Worm (Caenorhabditis elegans) whole organism, L3 larva: ENCODE measurements around the gene Y22D7AL.4.

ENCODE experiments used
- R02D3.7 ChIP-seq: fragments of 150-350 bp; optimal IDR thresholded peaks from 2 replicates; lab custom pipeline; 2014; ENCODE audit warnings: missing biosample characterization, missing genetic modification characterization
- ZK546.5 ChIP-seq: sonication (generic microtip); optimal IDR thresholded peaks from 2 replicates; lab custom pipeline; 2017; ENCODE audit warnings: missing biosample characterization, missing genetic modification characterization
- aly-2 ChIP-seq: fragments of 150-350 bp; optimal IDR thresholded peaks from 2 replicates; lab custom pipeline; 2014; ENCODE audit warnings: missing biosample characterization, missing genetic modification characterization
- ama-1 ChIP-seq: fragments of 150-350 bp; optimal IDR thresholded peaks from 2 replicates; lab custom pipeline; 2018
- ceh-16 ChIP-seq: sonication (generic microtip); optimal IDR thresholded peaks from 2 replicates; lab custom pipeline; 2017; ENCODE audit warnings: missing biosample characterization, missing genetic modification characterization
- ceh-28 ChIP-seq: fragments of 150-350 bp; optimal IDR thresholded peaks from 2 replicates; lab custom pipeline; 2014; ENCODE audit warnings: missing biosample characterization, missing genetic modification reagents, missing genetic modification characterization
- ceh-82 ChIP-seq: fragments of 150-350 bp; optimal IDR thresholded peaks from 2 replicates; lab custom pipeline; 2014; ENCODE audit warnings: missing biosample characterization, missing genetic modification characterization
- ceh-9 ChIP-seq: sonication (generic microtip); optimal IDR thresholded peaks from 2 replicates; lab custom pipeline; 2018; ENCODE audit warnings: missing biosample characterization, missing genetic modification characterization
- daf-12 ChIP-seq: fragments of 150-350 bp; optimal IDR thresholded peaks from 2 replicates; lab custom pipeline; 2014; ENCODE audit warnings: missing biosample characterization, missing genetic modification reagents, missing genetic modification characterization
- egl-27 ChIP-seq: sonication (generic microtip); optimal IDR thresholded peaks from 4 replicates; lab custom pipeline; 2017; ENCODE audit warnings: missing biosample characterization, missing genetic modification reagents, missing genetic modification characterization
- egl-5 ChIP-seq: fragments of 150-350 bp; optimal IDR thresholded peaks from 2 replicates; lab custom pipeline; 2017; ENCODE audit warnings: missing biosample characterization, missing genetic modification reagents, missing genetic modification characterization, inconsistent platforms
- elt-1 ChIP-seq: fragments of 150-350 bp; optimal IDR thresholded peaks from 2 replicates; lab custom pipeline; 2014; ENCODE audit warnings: missing biosample characterization, missing genetic modification characterization
- elt-2 ChIP-seq: sonication (generic microtip); optimal IDR thresholded peaks from 2 replicates; lab custom pipeline; 2016; ENCODE audit warnings: missing genetic modification reagents, mild to moderate bottlenecking, missing genetic modification characterization, missing compliant biosample characterization
- elt-3 ChIP-seq, 3 experiments: fragments of 150-350 bp in 1 of 3; sonication (generic microtip) in 2 of 3; optimal IDR thresholded peaks; 2 replicates in 2 of 3; 4 replicates in 1 of 3; lab custom pipeline; 2014 to 2017; ENCODE audit warnings: missing biosample characterization in 3 of 3, missing genetic modification characterization in 3 of 3
- eor-1 ChIP-seq, 2 experiments: fragments of 150-350 bp; optimal IDR thresholded peaks; 2 replicates each; lab custom pipeline; 2014 to 2018; ENCODE audit warnings: missing biosample characterization in 2 of 2, missing genetic modification characterization in 2 of 2
- fkh-10 ChIP-seq: sonication (generic microtip); optimal IDR thresholded peaks from 2 replicates; lab custom pipeline; 2017; ENCODE audit warnings: missing biosample characterization, missing genetic modification reagents, missing genetic modification characterization
- fkh-2 ChIP-seq: fragments of 150-350 bp; optimal IDR thresholded peaks from 2 replicates; lab custom pipeline; 2014; ENCODE audit warnings: missing biosample characterization, missing genetic modification reagents, missing genetic modification characterization
- lin-39 ChIP-seq: fragments of 150-350 bp; optimal IDR thresholded peaks from 2 replicates; lab custom pipeline; 2018; ENCODE audit warnings: missing biosample characterization, missing genetic modification reagents, missing genetic modification characterization
- lsy-12 ChIP-seq: sonication (generic microtip); optimal IDR thresholded peaks from 2 replicates; lab custom pipeline; 2016; ENCODE audit warnings: mild to moderate bottlenecking, missing genetic modification characterization, missing compliant biosample characterization
- mdl-1 ChIP-seq: fragments of 150-350 bp; optimal IDR thresholded peaks from 2 replicates; lab custom pipeline; 2014; ENCODE audit warnings: missing biosample characterization, missing genetic modification characterization
- mml-1 ChIP-seq: fragments of 150-350 bp; sonication (generic microtip); optimal IDR thresholded peaks from 3 replicates; lab custom pipeline; 2014; ENCODE audit warnings: missing biosample characterization, missing genetic modification characterization
- nhr-11 ChIP-seq: fragments of 150-350 bp; optimal IDR thresholded peaks from 2 replicates; lab custom pipeline; 2014; ENCODE audit warnings: missing biosample characterization, missing genetic modification characterization
- nhr-23 ChIP-seq: fragments of 150-350 bp; optimal IDR thresholded peaks from 2 replicates; lab custom pipeline; 2014; ENCODE audit warnings: missing biosample characterization, missing genetic modification reagents, missing genetic modification characterization
- nhr-237 ChIP-seq: fragments of 150-350 bp; optimal IDR thresholded peaks from 2 replicates; lab custom pipeline; 2014; ENCODE audit warnings: missing biosample characterization, missing genetic modification characterization
- nhr-25 ChIP-seq: sonication (generic microtip); optimal IDR thresholded peaks from 2 replicates; lab custom pipeline; 2017; ENCODE audit warnings: missing biosample characterization, missing genetic modification characterization
- nhr-43 ChIP-seq: sonication (generic microtip); optimal IDR thresholded peaks from 2 replicates; lab custom pipeline; 2016; ENCODE audit warnings: mild to moderate bottlenecking, missing genetic modification characterization, missing compliant biosample characterization; ENCODE audit not compliant: poor library complexity, severe bottlenecking
- nhr-67 ChIP-seq: fragments of 150-350 bp; optimal IDR thresholded peaks from 2 replicates; lab custom pipeline; 2014; ENCODE audit warnings: missing biosample characterization, missing genetic modification characterization
- nhr-77 ChIP-seq: fragments of 150-350 bp; optimal IDR thresholded peaks from 2 replicates; lab custom pipeline; 2014; ENCODE audit warnings: missing biosample characterization, missing genetic modification characterization
- pha-4 ChIP-seq: fragments of 150-350 bp; optimal IDR thresholded peaks from 2 replicates; lab custom pipeline; 2014; ENCODE audit warnings: missing biosample characterization, missing genetic modification reagents, missing genetic modification characterization
- pqm-1 ChIP-seq: fragments of 150-350 bp; optimal IDR thresholded peaks from 2 replicates; lab custom pipeline; 2017; ENCODE audit warnings: missing biosample characterization, missing genetic modification characterization, inconsistent platforms
- skn-1 ChIP-seq: fragments of 150-350 bp; optimal IDR thresholded peaks from 2 replicates; lab custom pipeline; 2014; ENCODE audit warnings: missing biosample characterization, missing genetic modification characterization
- tbx-2 ChIP-seq: sonication (generic microtip); optimal IDR thresholded peaks from 2 replicates; lab custom pipeline; 2016; ENCODE audit warnings: mild to moderate bottlenecking, missing genetic modification characterization, missing compliant biosample characterization
- unc-62 ChIP-seq: fragments of 150-350 bp; sonication (generic microtip); optimal IDR thresholded peaks from 4 replicates; lab custom pipeline; 2014; ENCODE audit warnings: missing biosample characterization, missing genetic modification reagents, missing genetic modification characterization
- zag-1 ChIP-seq: fragments of 150-350 bp; optimal IDR thresholded peaks from 2 replicates; lab custom pipeline; 2014; ENCODE audit warnings: missing biosample characterization, missing genetic modification characterization
- ztf-11 ChIP-seq: fragments of 150-350 bp; optimal IDR thresholded peaks from 2 replicates; lab custom pipeline; 2014; ENCODE audit warnings: missing biosample characterization, missing genetic modification characterization

The Y22D7AL.4 gene

ce11 chrIII:1657380-1657779 lies 30.9 kb downstream of the Y22D7AL.4 start, which contains the start of gene cht-4:
TSS of gene cht-4 (minus strand) at chrIII:1657480.
- TF ChIP-seq egl-5 (tag; lab: Kevin White, UChicago) (no peak), nhr-67 (tag; lab: Kevin White, UChicago) (no peak), nhr-25 (tag; lab: Kevin White, UChicago) (no peak), tbx-2 (tag; lab: Kevin White, UChicago) (no peak), lin-39 (tag; lab: Kevin White, UChicago) (no peak), R02D3.7 (tag; lab: Kevin White, UChicago) (no peak), ceh-16 (tag; lab: Kevin White, UChicago) (no peak), nhr-77 (tag; lab: Kevin White, UChicago) (no peak), egl-27 (no peak), daf-12 (tag; lab: Kevin White, UChicago) (no peak)

- TF ChIP-seq nhr-237 (tag; lab: Kevin White, UChicago) (no peak), nhr-43 (tag; lab: Kevin White, UChicago) (no peak), fkh-10 (GFP tag; lab: Kevin White, UChicago) (no peak), lin-39 (tag; lab: Kevin White, UChicago) (no peak)
These were observed 33.3 kb downstream of the Y22D7AL.4 start, which contains the start of gene Y22D7AL.15 for ce11 chrIII:1659763-1660162. TSS of gene Y22D7AL.15 (minus strand) at chrIII:1659863.

ce11 chrIII:1661031-1661430 lies 34.6 kb downstream of the Y22D7AL.4 start:
- TF ChIP-seq nhr-237 (tag; lab: Kevin White, UChicago) (no peak), ceh-28 (tag; lab: Kevin White, UChicago) (no peak), ztf-11 (tag; lab: Kevin White, UChicago) (no peak), elt-2 (tag; lab: Kevin White, UChicago) (peak; percentile 65), nhr-11 (tag; lab: Kevin White, UChicago) (no peak), eor-1 (tag; optimal IDR thresholded peaks at IDR 0.05; lab: Kevin White, UChicago) (no peak), pha-4 (tag; lab: Kevin White, UChicago) (peak; percentile 23), pqm-1 (tag; lab: Kevin White, UChicago) (peak; percentile 32), skn-1 (peak; percentile 9), nhr-25 (tag; lab: Kevin White, UChicago) (no peak)
- TF ChIP-seq, all 47 proteins: peak for 4

- no peak for TF ChIP-seq tbx-2 (tag; lab: Kevin White, UChicago)
- no peak for TF ChIP-seq elt-2 (tag; lab: Kevin White, UChicago)
- TF ChIP-seq pha-4 (tag; lab: Kevin White, UChicago): no peak
- TF ChIP-seq ZK546.5 (tag; lab: Kevin White, UChicago): no peak
- no peak for TF ChIP-seq egl-27
- TF ChIP-seq eor-1 (tag; optimal IDR thresholded peaks at IDR 0.05; lab: Kevin White, UChicago): no peak
- TF ChIP-seq ceh-28 (tag; lab: Kevin White, UChicago): no peak
- TF ChIP-seq mml-1: no peak
- TF ChIP-seq ceh-82 (tag; lab: Kevin White, UChicago): no peak
- no peak for TF ChIP-seq lin-39 (tag; lab: Kevin White, UChicago)
These were observed 36.0 kb downstream of the Y22D7AL.4 start for ce11 chrIII:1662405-1662804.

ce11 chrIII:1663056-1663455 lies 36.6 kb downstream of the Y22D7AL.4 start:
- TF ChIP-seq ceh-28 (tag; lab: Kevin White, UChicago): peak; percentile 95
- no peak for TF ChIP-seq R02D3.7 (tag; lab: Kevin White, UChicago)

ce11 chrIII:1664761-1665266 lies 38.4 kb downstream of the Y22D7AL.4 start, which contains the start of gene Y22D7AL.16:
TSS of gene Y22D7AL.16 (minus strand) at chrIII:1665216.
- TF ChIP-seq aly-2 (tag; lab: Kevin White, UChicago) (no peak), mdl-1 (tag; lab: Kevin White, UChicago) (no peak), pha-4 (tag; lab: Kevin White, UChicago) (no peak), fkh-2 (no peak), R02D3.7 (tag; lab: Kevin White, UChicago) (no peak), zag-1 (no peak), ama-1 (lab: Kevin White, UChicago) (no peak), pqm-1 (tag; lab: Kevin White, UChicago) (no peak), elt-1 (tag; lab: Kevin White, UChicago) (no peak), nhr-23 (tag; lab: Kevin White, UChicago) (no peak), skn-1 (no peak), lsy-12 (no peak), elt-2 (tag; lab: Kevin White, UChicago) (no peak), ceh-9 (no peak), tbx-2 (tag; lab: Kevin White, UChicago) (no peak), elt-3 (tag; optimal IDR thresholded peaks at IDR 0.05; lab: Kevin White, UChicago) (no peak), unc-62 (GFP tag; lab: Kevin White, UChicago) (no peak), nhr-237 (tag; lab: Kevin White, UChicago) (no peak)
